Worm (Caenorhabditis elegans): Measurements from ENCODE around the gene kel-10.

The kel-10 gene

DNA sequence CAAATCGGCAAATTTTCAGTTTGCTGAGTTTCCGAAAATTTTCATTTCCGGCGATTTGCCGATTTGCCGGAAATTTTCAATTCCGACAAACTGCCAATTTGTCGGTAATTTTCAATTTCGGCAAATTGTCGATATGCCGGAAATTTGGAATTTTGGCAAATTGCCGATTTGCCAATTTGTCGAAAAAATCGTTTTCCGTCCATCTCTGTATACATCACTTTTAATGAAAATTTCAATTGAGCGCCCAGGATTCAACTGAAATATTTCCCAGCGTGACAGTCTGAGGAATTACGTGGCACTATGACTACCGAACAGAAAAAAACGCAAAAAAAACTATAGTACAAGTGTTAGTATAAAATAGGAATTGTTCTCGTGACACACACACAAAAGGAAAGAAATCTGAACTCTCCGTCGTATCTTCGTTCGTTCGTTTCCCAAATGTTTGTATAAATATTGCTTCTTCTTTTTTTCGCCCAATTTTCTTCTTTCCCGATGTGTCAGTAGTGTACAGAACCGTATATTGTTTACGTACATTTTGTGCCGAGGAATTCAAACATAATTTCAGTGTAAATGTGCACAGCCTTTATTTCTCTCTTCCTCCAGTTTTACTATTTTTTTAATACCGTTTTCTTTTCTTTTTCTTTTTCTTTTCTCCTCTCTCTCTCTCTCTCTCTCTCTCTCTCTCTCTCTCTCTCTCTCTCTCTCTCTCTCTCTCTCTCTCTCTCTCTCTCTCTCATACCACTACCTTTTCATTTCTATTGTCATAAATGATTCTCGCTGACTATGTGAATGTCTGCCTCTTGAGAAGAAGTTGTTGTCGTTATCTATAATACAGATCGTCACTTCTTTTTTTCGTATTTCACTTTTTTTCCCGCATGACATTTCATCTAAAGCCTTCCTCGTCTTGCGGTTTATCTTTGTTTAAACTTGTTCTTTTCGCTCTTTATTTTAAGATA, 31.5 kb upstream of the kel-10 start (continued):
- TF ChIP-seq efl-1 (optimal IDR thresholded peaks at IDR 0.05) (peak; percentile 34 to 35), efl-1 (GFP tag; optimal IDR thresholded peaks at IDR 0.05 in 1 of 2) (peak in 1 of 2 experiments; percentile 91), lin-14 (GFP tag; optimal IDR thresholded peaks at IDR 0.05) (peak; percentile 65), elt-3 (tag; optimal IDR thresholded peaks at IDR 0.05) (peak in 2 of 6 experiments; percentile 13 to 37), fkh-4 (tag; optimal IDR thresholded peaks at IDR 0.05; ENCODE audit: borderline replicate concordance) (no peak), lir-3 (tag; optimal IDR thresholded peaks at IDR 0.05; ENCODE audit: poor library complexity) (no peak), nhr-76 (tag; optimal IDR thresholded peaks at IDR 0.05) (no peak), swsn-7 (tag; optimal IDR thresholded peaks at IDR 0.05) (no peak), unc-86 (tag; optimal IDR thresholded peaks at IDR 0.05) (no peak), rnt-1 (tag; optimal IDR thresholded peaks at IDR 0.05) (no peak), sptf-1 (tag; optimal IDR thresholded peaks at IDR 0.05) (no peak), hlh-17 (GFP tag; optimal IDR thresholded peaks at IDR 0.05; ENCODE audit: borderline replicate concordance) (no peak)

DNA sequence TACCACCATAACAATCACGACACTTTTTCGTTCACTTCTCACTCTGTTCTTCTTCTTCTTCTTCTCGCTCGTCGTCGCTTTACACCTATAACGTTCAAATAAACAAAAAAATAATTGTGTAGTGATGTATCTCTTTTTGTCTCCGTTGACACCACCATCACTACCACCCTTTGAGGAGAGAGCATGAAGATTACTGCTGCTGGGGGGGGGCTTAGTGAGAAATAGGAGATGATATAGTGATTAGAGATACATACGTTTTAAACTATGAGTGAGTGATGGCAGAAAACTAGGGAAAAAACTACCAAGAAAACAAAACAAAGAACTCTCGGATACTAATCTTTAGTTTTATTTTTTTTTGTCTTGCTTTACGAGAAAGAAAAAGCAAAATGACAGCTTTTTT, 25.1 kb upstream of the kel-10 start:
- peak; percentile 33 for TF ChIP-seq snu-23 (GFP tag; optimal IDR thresholded peaks at IDR 0.05)
- no peak for TF ChIP-seq unc-130 (tag; optimal IDR thresholded peaks at IDR 0.05)
- TF ChIP-seq nhr-19 (GFP tag; conservative IDR thresholded peaks at IDR 0.05) = 0 out of 2 replicates have a peak, but pooled peaks have one; percentile 6
- peak; percentile 15 to 46 for TF ChIP-seq lsy-2 (tag; optimal IDR thresholded peaks at IDR 0.05)
- no peak for TF ChIP-seq ceh-82 (tag; optimal IDR thresholded peaks at IDR 0.05)
- TF ChIP-seq rnt-1 (tag; optimal IDR thresholded peaks at IDR 0.05) = peak; percentile 33
- no peak for TF ChIP-seq unc-86 (tag; optimal IDR thresholded peaks at IDR 0.05)
- TF ChIP-seq nhr-71 (tag; optimal IDR thresholded peaks at IDR 0.05) = peak; percentile 42
- no peak for TF ChIP-seq ztf-4 (tag; optimal IDR thresholded peaks at IDR 0.05)
- peak; percentile 75 for TF ChIP-seq lin-14 (GFP tag; optimal IDR thresholded peaks at IDR 0.05)
- no peak for TF ChIP-seq irx-1 (tag; optimal IDR thresholded peaks at IDR 0.05)
- no peak for TF ChIP-seq efl-1 (optimal IDR thresholded peaks at IDR 0.05)
- TF ChIP-seq efl-1 (GFP tag; optimal IDR thresholded peaks at IDR 0.05 in 1 of 2) = no peak
- no peak for TF ChIP-seq ces-1 (GFP tag; optimal IDR thresholded peaks at IDR 0.05)
- TF ChIP-seq nhr-90 (tag; optimal IDR thresholded peaks at IDR 0.05; ENCODE audit: poor library complexity) = no peak
- TF ChIP-seq lin-15B (tag; optimal IDR thresholded peaks at IDR 0.05) = no peak
- no peak for TF ChIP-seq sptf-1 (tag; optimal IDR thresholded peaks at IDR 0.05)
- TF ChIP-seq aly-2 (tag; optimal IDR thresholded peaks at IDR 0.05) = no peak
- TF ChIP-seq sup-37 (GFP tag; optimal IDR thresholded peaks at IDR 0.05) = no peak
- no peak for TF ChIP-seq unc-62 (GFP tag; optimal IDR thresholded peaks at IDR 0.05)

DNA sequence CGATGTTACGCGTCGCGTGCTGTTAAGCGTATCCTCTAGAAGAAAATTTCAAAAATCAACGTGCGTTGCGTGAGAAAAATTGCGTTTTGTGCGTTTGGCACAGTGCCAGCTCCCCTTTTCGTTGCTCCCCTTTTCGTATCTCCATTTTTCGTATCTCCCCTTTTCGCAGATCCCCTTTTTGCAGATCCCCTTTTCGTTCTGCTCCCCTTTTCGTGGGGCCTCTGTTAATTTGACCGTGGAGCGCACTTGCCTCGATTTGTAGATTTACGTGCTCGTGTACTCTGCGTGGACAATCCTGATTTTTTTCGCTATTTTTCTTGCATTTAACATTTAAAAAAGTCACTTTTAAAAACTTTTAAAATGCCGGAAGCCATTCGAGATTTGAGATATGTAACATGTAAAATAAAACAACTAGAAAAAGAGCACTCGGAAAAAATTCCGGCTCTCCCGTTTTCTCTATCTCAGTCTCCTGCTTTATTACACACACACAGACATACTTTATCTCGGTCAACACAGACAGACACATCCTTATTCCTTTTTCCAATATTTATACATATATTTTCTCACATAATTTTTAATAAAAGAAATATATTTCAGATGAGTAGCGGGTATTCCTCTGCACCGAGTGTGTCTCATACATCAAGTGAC, 22.5 kb upstream of the kel-10 start, which contains the start of gene ttll-4:
ttll-4 (plus strand) TSS at position 598 of the 648 bp plus-strand sequence.
- TF ChIP-seq nhr-76 (tag; optimal IDR thresholded peaks at IDR 0.05) (no peak), irx-1 (tag; optimal IDR thresholded peaks at IDR 0.05) (no peak), C34B4.2 (tag; optimal IDR thresholded peaks at IDR 0.05) (no peak), grh-1 (GFP tag; IDR thresholded peaks at IDR 0.05) (no peak), zag-1 (tag; optimal IDR thresholded peaks at IDR 0.05) (no peak), mab-9 (GFP tag; IDR thresholded peaks at IDR 0.05) (peak; percentile 58; the same call in 1 of the 2 replicates), hlh-17 (GFP tag; optimal IDR thresholded peaks at IDR 0.05; ENCODE audit: borderline replicate concordance) (no peak), tbx-2 (tag; optimal IDR thresholded peaks at IDR 0.05) (peak; percentile 59), lin-13 (GFP tag; optimal IDR thresholded peaks at IDR 0.05) (peak; percentile 53), isw-1 (GFP tag; IDR thresholded peaks at IDR 0.05) (peak; percentile 78), ceh-88 (GFP tag; IDR thresholded peaks at IDR 0.05) (peak; percentile 35; the same call in 1 of the 2 replicates), jun-1 (tag; optimal IDR thresholded peaks at IDR 0.05) (no peak), xbp-1 (tag; optimal IDR thresholded peaks at IDR 0.05) (peak; percentile 57), lin-14 (GFP tag; optimal IDR thresholded peaks at IDR 0.05) (peak; percentile 82), elt-3 (tag; optimal IDR thresholded peaks at IDR 0.05) (no peak), sox-4 (tag; optimal IDR thresholded peaks at IDR 0.05) (no peak), nhr-12 (tag; optimal IDR thresholded peaks at IDR 0.05) (no peak), ceh-63 (GFP tag; optimal IDR thresholded peaks at IDR 0.05) (no peak), sptf-1 (tag; optimal IDR thresholded peaks at IDR 0.05) (no peak), nhr-20 (tag; optimal IDR thresholded peaks at IDR 0.05) (peak; percentile 36), ces-1 (GFP tag; optimal IDR thresholded peaks at IDR 0.05) (no peak), lir-3 (tag; optimal IDR thresholded peaks at IDR 0.05; ENCODE audit: poor library complexity) (peak; percentile 71), Y116A8C.19 (tag; optimal IDR thresholded peaks at IDR 0.05; ENCODE audit: borderline replicate concordance) (no peak), unc-30 (tag; optimal IDR thresholded peaks at IDR 0.05) (no peak), lin-39 (tag; optimal IDR thresholded peaks at IDR 0.05) (no peak), C04F5.9 (tag; optimal IDR thresholded peaks at IDR 0.05) (no peak), aha-1 (tag; optimal IDR thresholded peaks at IDR 0.05) (no peak)
